Fruit fly (Drosophila melanogaster) whole organism, wandering third instar larva: Measurements from ENCODE around the gene eIF3a.

Experiments used
- Abd-B ChIP-seq: fragments of >200 bp; optimal IDR thresholded peaks from 2 replicates; lab custom pipeline; 2017; ENCODE audit warnings: missing biosample characterization, missing genetic modification characterization
- CG32264 ChIP-seq: fragments of 200-800 bp; sonication (Bioruptor generic); optimal IDR thresholded peaks from 2 replicates; lab custom pipeline; 2016; ENCODE audit warnings: missing biosample characterization, missing genetic modification characterization
- ey ChIP-seq: fragments of 200-800 bp; sonication (Bioruptor generic); optimal IDR thresholded peaks from 2 replicates; lab custom pipeline; 2016; ENCODE audit warnings: missing biosample characterization, missing genetic modification characterization
- usp ChIP-seq: fragments of >200 bp; optimal IDR thresholded peaks from 2 replicates; lab custom pipeline; 2017; ENCODE audit warnings: missing biosample characterization, missing genetic modification characterization

DNA sequence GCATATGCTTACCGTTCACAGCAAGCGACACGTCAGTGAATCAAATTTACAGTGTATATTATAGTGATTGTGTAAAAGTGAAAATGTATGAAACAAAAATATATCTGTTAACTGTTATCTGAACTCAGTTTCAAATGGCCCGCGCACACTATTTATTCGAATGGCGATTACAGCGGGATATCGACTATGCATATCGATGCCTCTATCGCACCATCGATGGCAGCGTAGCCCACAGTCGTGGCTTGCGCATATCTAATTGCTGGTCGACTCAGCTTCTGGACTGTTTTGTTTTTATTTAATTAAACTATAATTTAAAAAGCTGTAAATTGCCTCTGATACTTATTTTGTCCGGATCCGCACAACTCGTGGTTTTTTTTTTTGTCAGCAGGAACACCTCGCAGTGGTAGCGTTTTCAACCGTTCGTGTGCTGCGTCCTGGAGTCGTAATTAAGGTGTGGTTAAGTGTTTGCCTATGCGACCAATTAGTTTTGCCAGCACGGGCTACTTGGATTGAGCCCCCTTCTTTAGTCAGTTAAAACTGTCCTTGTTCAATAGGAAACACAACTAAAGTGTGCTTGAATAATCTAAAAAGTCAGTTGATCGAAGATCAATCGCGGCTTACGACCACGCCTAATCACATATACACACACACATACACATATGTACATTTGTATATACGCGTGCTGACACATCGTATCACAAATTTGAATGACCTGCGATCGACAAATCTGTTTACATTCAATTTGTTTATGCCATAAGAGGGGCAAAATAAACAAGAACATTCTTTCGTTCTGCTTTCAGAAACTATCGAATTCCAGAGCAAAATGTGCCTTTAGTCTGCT, 52.4 kb downstream of the eIF3a start, which contains the start of gene Cont:
- TF ChIP-seq Abd-B = no peak
- no peak for TF ChIP-seq usp (GFP tag; lab: Kevin White, UChicago)
- TF ChIP-seq CG32264 (GFP tag; lab: Kevin White, UChicago) = no peak
- TF ChIP-seq ey = no peak
